Worm (Caenorhabditis elegans) whole organism, L4/young adult: ENCODE data around the gene srd-30.

Source experiments
- dao-5 ChIP-seq: sonication (generic microtip); optimal IDR thresholded peaks from 2 replicates; lab custom pipeline; 2016; ENCODE audit warnings: missing genotype, missing genetic modification characterization, moderate library complexity, missing compliant biosample characterization
- him-1 ChIP-seq: sonication (generic microtip); optimal IDR thresholded peaks from 2 replicates; lab custom pipeline; 2016; ENCODE audit warnings: missing genotype, missing genetic modification reagents, missing genetic modification characterization, missing compliant biosample characterization

DNA sequence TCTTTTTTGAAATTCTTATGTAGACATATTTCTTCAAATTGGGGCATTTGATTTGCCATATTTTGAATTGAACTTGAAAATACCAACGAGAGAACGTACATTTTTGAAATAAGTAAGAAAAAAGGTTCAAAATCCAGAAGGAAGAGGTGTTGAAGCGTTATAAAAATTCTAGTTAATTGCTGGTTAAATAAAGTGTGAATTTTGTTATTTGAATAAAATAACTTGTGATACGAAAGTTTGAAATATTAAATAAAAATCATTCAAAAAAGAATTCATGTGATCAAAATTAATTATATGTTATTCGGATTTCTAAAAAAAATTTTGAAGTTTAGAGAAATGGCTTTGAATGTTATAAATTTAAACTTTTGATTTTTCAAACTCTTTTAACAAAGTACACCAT lies 29.5 kb upstream of the srd-30 start, which contains the start of gene C50E3.9:
- TF ChIP-seq dao-5 (tag; lab: Kevin White, UChicago) (no peak), him-1 (tag; lab: Kevin White, UChicago) (no peak)
